Worm (Caenorhabditis elegans) whole organism, L4/young adult: ENCODE results near the gene pigm-1.

Experiments
- W03F9.2 ChIP-seq: fragments of 150-350 bp; optimal IDR thresholded peaks from 2 replicates; lab custom pipeline; 2014; ENCODE audit warnings: missing biosample characterization, missing genetic modification characterization
- dao-5 ChIP-seq: sonication (generic microtip); optimal IDR thresholded peaks from 2 replicates; lab custom pipeline; 2016; ENCODE audit warnings: missing genotype, missing genetic modification characterization, moderate library complexity, missing compliant biosample characterization
- him-1 ChIP-seq: sonication (generic microtip); optimal IDR thresholded peaks from 2 replicates; lab custom pipeline; 2016; ENCODE audit warnings: missing genotype, missing genetic modification reagents, missing genetic modification characterization, missing compliant biosample characterization

ce11 chrII:11393787-11394186 lies 45.5 kb downstream of the pigm-1 start:
- TF ChIP-seq W03F9.2 (no peak), him-1 (no peak), dao-5 (tag; lab: Kevin White, UChicago) (no peak)
